Worm (Caenorhabditis elegans): ENCODE measurements around the gene tomm-7.

DNA sequence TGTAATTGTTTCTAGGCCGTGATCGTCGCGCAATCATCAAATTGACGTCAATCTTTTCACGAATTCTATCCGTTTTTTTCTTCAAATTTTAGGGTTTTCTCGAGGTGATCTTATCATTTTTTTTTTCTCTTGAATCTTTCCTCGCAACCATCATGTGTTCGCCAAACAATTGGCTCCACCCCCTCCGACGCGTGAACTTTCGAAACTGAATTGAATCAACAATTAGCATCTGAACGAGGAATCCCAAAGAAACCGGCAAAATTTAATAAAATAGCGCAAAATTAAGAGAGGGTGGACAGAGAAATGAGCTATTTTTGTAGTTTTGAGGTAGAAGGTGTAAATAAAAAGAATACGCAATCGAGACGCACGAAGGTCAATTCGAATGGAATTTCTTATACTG lies 13.4 kb downstream of the tomm-7 start:
- TF ChIP-seq madf-10 (tag; optimal IDR thresholded peaks at IDR 0.05): no peak
- TF ChIP-seq nfyb-1 (GFP tag; IDR thresholded peaks at IDR 0.05): no peak
- no peak for TF ChIP-seq snpc-4 (GFP tag; optimal IDR thresholded peaks at IDR 0.05)
- TF ChIP-seq snpc-4 (tag; optimal IDR thresholded peaks at IDR 0.05): no peak
- TF ChIP-seq hmg-1.2 (GFP tag; IDR thresholded peaks at IDR 0.05): no peak
- TF ChIP-seq F55B11.4 (tag; optimal IDR thresholded peaks at IDR 0.05; ENCODE audit: borderline replicate concordance, insufficient read depth): no peak
